Worm (Caenorhabditis elegans) whole organism, mixed stage, embryonic: Measurements from ENCODE around the gene C10C6.3.

Experiments
- M03D4.4 ChIP-seq: sonication (generic microtip); optimal IDR thresholded peaks from 2 replicates; lab custom pipeline; 2017; ENCODE audit warnings: mild to moderate bottlenecking, missing genetic modification characterization, missing compliant biosample characterization
- bed-3 ChIP-seq: fragments of 200-800 bp; sonication (Bioruptor generic); optimal IDR thresholded peaks from 3 replicates; lab custom pipeline; 2018; ENCODE audit warnings: mild to moderate bottlenecking, missing genetic modification characterization, moderate library complexity, missing compliant biosample characterization
- blmp-1 ChIP-seq: fragments of 150-350 bp; optimal IDR thresholded peaks from 2 replicates; lab custom pipeline; 2014; ENCODE audit warnings: missing biosample characterization, missing genetic modification characterization
- ceh-39 ChIP-seq: fragments of 150-350 bp; optimal IDR thresholded peaks from 2 replicates; lab custom pipeline; 2014; ENCODE audit warnings: missing biosample characterization, missing genetic modification characterization
- ceh-43 ChIP-seq: fragments of 200-800 bp; sonication (Bioruptor generic); optimal IDR thresholded peaks from 2 replicates; lab custom pipeline; 2018; ENCODE audit warnings: mild to moderate bottlenecking, missing genetic modification characterization, moderate library complexity, missing compliant biosample characterization
- ceh-83 ChIP-seq: fragments of 200-800 bp; sonication (Bioruptor generic); optimal IDR thresholded peaks from 2 replicates; lab custom pipeline; 2018; ENCODE audit warnings: mild to moderate bottlenecking, missing genetic modification characterization, missing compliant biosample characterization
- ces-1 ChIP-seq: fragments of 150-350 bp; optimal IDR thresholded peaks from 2 replicates; lab custom pipeline; 2014; ENCODE audit warnings: missing biosample characterization, missing genetic modification reagents, missing genetic modification characterization
- cnd-1 ChIP-seq: fragments of 200-800 bp; sonication (Bioruptor generic); optimal IDR thresholded peaks from 2 replicates; lab custom pipeline; 2018; ENCODE audit warnings: mild to moderate bottlenecking, missing genetic modification characterization, missing compliant biosample characterization
- drap-1 ChIP-seq: fragments of 200-800 bp; sonication (Bioruptor generic); optimal IDR thresholded peaks from 3 replicates; lab custom pipeline; 2018; ENCODE audit warnings: mild to moderate bottlenecking, missing genetic modification characterization, missing compliant biosample characterization
- elt-1 ChIP-seq: sonication (generic microtip); optimal IDR thresholded peaks from 2 replicates; lab custom pipeline; 2017; ENCODE audit warnings: missing genetic modification characterization, mild to moderate bottlenecking, missing compliant biosample characterization, antibody characterized with exemption, moderate library complexity, borderline replicate concordance; ENCODE audit not compliant: insufficient read depth
- elt-3 ChIP-seq: fragments of 150-350 bp; optimal IDR thresholded peaks from 2 replicates; lab custom pipeline; 2014; ENCODE audit warnings: missing biosample characterization, missing genetic modification characterization
- flh-1 ChIP-seq: fragments of 200-800 bp; sonication (Bioruptor generic); optimal IDR thresholded peaks from 2 replicates; lab custom pipeline; 2018; ENCODE audit warnings: mild to moderate bottlenecking, missing genetic modification characterization, moderate library complexity, missing compliant biosample characterization
- ham-2 ChIP-seq: fragments of 200-800 bp; sonication (Bioruptor generic); optimal IDR thresholded peaks from 2 replicates; lab custom pipeline; 2018; ENCODE audit warnings: mild to moderate bottlenecking, missing genetic modification characterization, missing compliant biosample characterization
- hlh-1 ChIP-seq: fragments of 150-350 bp; optimal IDR thresholded peaks from 2 replicates; lab custom pipeline; 2014; ENCODE audit warnings: missing biosample characterization, missing genetic modification reagents, missing genetic modification characterization
- lin-13 ChIP-seq: fragments of 150-350 bp; optimal IDR thresholded peaks from 2 replicates; lab custom pipeline; 2014; ENCODE audit warnings: missing biosample characterization, missing genetic modification characterization
- lin-32 ChIP-seq: fragments of 200-800 bp; sonication (Bioruptor generic); optimal IDR thresholded peaks from 2 replicates; lab custom pipeline; 2018; ENCODE audit warnings: mild to moderate bottlenecking, missing genetic modification characterization, missing compliant biosample characterization
- mab-5 ChIP-seq: fragments of 150-350 bp; optimal IDR thresholded peaks from 2 replicates; lab custom pipeline; 2014; ENCODE audit warnings: missing biosample characterization, missing genetic modification characterization
- mep-1 ChIP-seq: fragments of 150-350 bp; optimal IDR thresholded peaks from 2 replicates; lab custom pipeline; 2017; ENCODE audit warnings: missing biosample characterization, missing genetic modification reagents, missing genetic modification characterization, inconsistent platforms
- mls-2 ChIP-seq: sonication (generic microtip); optimal IDR thresholded peaks from 2 replicates; lab custom pipeline; 2016; ENCODE audit warnings: mild to moderate bottlenecking, missing genetic modification characterization, moderate library complexity, missing compliant biosample characterization
- nhr-2 ChIP-seq: fragments of 150-350 bp; optimal IDR thresholded peaks from 2 replicates; lab custom pipeline; 2014; ENCODE audit warnings: missing biosample characterization, missing genetic modification characterization
- nhr-237 ChIP-seq: fragments of 150-350 bp; optimal IDR thresholded peaks from 2 replicates; lab custom pipeline; 2014; ENCODE audit warnings: missing biosample characterization, missing genetic modification characterization
- nhr-28 ChIP-seq: fragments of 150-350 bp; optimal IDR thresholded peaks from 2 replicates; lab custom pipeline; 2014; ENCODE audit warnings: missing biosample characterization, missing genetic modification characterization
- pha-4 ChIP-seq: fragments of 150-350 bp; optimal IDR thresholded peaks from 2 replicates; lab custom pipeline; 2018; ENCODE audit warnings: missing biosample characterization, missing genetic modification reagents, missing genetic modification characterization
- snpc-4 ChIP-seq: fragments of 150-350 bp; optimal IDR thresholded peaks from 2 replicates; lab custom pipeline; 2014; ENCODE audit warnings: missing biosample characterization, missing genetic modification characterization
- sptf-1 ChIP-seq: sonication (generic microtip); optimal IDR thresholded peaks from 2 replicates; lab custom pipeline; 2017; ENCODE audit warnings: mild to moderate bottlenecking, missing genetic modification characterization, moderate library complexity, missing compliant biosample characterization
- unc-120 ChIP-seq: sonication (generic microtip); optimal IDR thresholded peaks from 2 replicates; lab custom pipeline; 2017; ENCODE audit warnings: missing genetic modification characterization, missing compliant biosample characterization; ENCODE audit not compliant: poor library complexity, severe bottlenecking
- unc-39 ChIP-seq: fragments of 150-350 bp; optimal IDR thresholded peaks from 2 replicates; lab custom pipeline; 2014; ENCODE audit warnings: missing biosample characterization, missing genetic modification characterization
- unc-62 ChIP-seq: fragments of 150-350 bp; optimal IDR thresholded peaks from 2 replicates; lab custom pipeline; 2014; ENCODE audit warnings: missing biosample characterization, missing genetic modification reagents, missing genetic modification characterization
- zip-8 ChIP-seq: fragments of 150-350 bp; optimal IDR thresholded peaks from 2 replicates; lab custom pipeline; 2014; ENCODE audit warnings: missing biosample characterization, missing genetic modification characterization
- ztf-11 ChIP-seq: fragments of 150-350 bp; optimal IDR thresholded peaks from 2 replicates; lab custom pipeline; 2014; ENCODE audit warnings: missing biosample characterization, missing genetic modification characterization

Gene C10C6.3

DNA sequence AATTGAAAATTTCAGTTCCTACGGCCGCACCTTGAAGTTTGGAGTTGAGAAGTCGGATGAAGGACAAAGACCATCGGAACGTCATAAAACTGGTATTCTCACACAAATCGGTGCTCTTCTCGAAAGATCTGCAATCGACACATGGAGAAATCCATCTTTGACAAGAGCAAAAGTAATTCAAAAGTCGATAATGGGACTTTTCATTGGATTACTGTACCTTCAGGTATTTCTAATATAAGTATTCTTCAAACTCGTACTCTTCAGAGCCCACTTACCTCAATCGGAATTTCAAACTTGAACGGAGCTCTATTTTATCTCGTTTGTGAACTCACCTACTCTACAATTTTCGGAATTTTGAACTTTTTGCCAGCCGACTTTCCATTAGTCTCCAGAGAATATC lies 7.0 kb upstream of the C10C6.3 start:
- TF ChIP-seq lin-13: no peak
- no peak for TF ChIP-seq ceh-43 (GFP tag; lab: Kevin White, UChicago)
- TF ChIP-seq nhr-2 (tag; lab: Kevin White, UChicago): no peak
- TF ChIP-seq unc-62: no peak
- no peak for TF ChIP-seq flh-1 (GFP tag; lab: Kevin White, UChicago)
- no peak for TF ChIP-seq nhr-237 (tag; lab: Kevin White, UChicago)
- no peak for TF ChIP-seq zip-8 (tag; lab: Kevin White, UChicago)
- TF ChIP-seq elt-3 (tag; lab: Kevin White, UChicago): no peak
- TF ChIP-seq mep-1 (tag; lab: Kevin White, UChicago): no peak
- TF ChIP-seq pha-4: no peak
- no peak for TF ChIP-seq hlh-1
- no peak for TF ChIP-seq blmp-1 (tag; lab: Kevin White, UChicago)
- TF ChIP-seq ceh-83: no peak
- no peak for TF ChIP-seq sptf-1 (tag; lab: Kevin White, UChicago)
- no peak for TF ChIP-seq drap-1 (GFP tag; lab: Kevin White, UChicago)
- no peak for TF ChIP-seq bed-3 (GFP tag; lab: Kevin White, UChicago)
- no peak for TF ChIP-seq ztf-11 (tag; lab: Kevin White, UChicago)
- no peak for TF ChIP-seq cnd-1
- TF ChIP-seq M03D4.4 (tag; lab: Kevin White, UChicago): no peak
- no peak for TF ChIP-seq ham-2
- TF ChIP-seq, all 35 proteins: peak for 0

DNA sequence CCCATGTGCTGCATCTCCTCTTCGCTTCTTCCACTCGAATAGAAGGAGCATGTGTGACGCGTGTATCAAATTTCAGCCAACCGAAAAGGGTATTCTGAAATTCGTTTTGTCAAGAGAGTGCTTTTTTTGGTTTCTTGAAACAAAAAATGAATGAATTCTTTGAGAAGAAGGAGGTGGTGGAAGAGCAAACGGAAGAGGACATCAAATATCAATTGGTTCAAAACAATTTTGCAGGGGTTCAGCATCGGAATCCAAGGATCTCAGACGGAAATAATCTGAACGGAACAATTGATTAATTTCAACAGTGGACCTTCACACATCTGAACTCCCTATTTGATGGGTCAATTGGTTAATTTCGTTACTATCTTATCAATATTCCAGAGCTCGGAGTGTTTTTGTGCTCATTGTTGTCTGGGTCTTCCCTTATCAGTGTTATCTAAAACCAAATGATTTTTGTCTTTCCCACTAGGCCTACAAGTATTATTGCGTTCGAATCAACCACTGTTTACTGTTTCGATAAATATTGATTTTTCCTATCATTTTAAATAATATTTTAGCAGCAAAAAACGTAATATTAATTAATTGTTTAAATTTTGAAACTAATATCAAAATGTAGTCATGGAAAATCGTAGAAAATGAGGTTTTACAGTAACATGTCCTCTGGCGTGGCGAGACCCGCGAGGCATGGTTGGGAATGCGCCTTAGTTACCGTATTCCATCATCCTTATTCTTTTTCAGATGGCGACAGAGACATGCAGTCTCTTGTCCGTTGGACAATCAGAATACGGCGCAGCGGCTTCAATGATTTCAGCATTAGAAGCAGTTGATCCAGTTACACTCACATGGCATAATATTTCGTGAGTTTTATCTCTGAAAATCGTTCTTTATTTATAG lies 4.9 kb upstream of the C10C6.3 start, which contains the start of the genes C10C6.13 and wht-2:
C10C6.13 (minus strand) TSS at position 51 of the 894 bp plus-strand sequence.
wht-2 (plus strand) TSS at position 739 of the 894 bp plus-strand sequence.
- TF ChIP-seq mep-1 (tag; lab: Kevin White, UChicago) (no peak), unc-39 (tag; lab: Kevin White, UChicago) (no peak), M03D4.4 (tag; lab: Kevin White, UChicago) (no peak), unc-120 (tag; lab: Kevin White, UChicago) (no peak), sptf-1 (tag; lab: Kevin White, UChicago) (no peak), ceh-39 (tag; lab: Kevin White, UChicago) (no peak), lin-13 (no peak)

DNA sequence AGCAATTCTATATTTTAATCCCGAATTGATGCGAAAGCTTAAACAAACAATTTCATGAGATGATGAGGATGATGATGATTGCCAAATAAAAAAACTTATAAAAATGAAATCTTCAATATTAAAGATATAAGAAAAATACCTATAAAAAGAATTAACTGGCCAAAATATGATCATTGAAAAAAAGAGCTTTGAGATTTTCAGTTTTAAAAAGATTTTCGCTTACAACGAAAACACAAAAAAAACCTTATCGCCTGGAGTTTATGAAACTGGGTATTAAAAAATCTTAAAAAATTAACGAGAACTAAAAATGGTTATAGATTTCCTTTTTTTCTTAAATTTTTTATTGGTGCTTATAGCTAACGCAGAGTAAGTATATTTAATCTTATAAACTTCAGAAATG lies 2.4 kb upstream of the C10C6.3 start, which contains the start of gene C10C6.7:
C10C6.7 (minus strand) TSS at position 101 of the 400 bp plus-strand sequence.
- TF ChIP-seq flh-1 (GFP tag; lab: Kevin White, UChicago) (no peak), nhr-2 (tag; lab: Kevin White, UChicago) (no peak), mab-5 (tag; lab: Kevin White, UChicago) (no peak), unc-39 (tag; lab: Kevin White, UChicago) (no peak)

DNA sequence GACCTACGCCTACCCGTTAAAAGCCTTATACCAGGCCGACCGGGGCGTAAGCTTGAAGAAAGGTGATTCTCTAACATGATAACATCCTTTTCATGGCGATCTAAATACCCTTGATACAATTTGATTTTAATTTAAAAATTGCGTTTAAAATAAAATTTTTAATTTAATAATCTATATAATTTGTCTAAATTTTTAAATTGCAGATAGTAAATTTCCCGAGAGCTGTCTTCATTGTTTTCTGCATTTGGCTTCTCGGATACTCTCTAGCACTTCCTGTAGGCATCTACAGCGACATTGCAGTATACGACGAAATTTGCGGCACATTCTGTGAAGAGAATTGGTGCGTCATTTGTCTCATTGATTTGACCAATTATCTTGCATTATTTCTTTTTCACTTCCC lies 3.7 kb downstream of the C10C6.3 start:
- TF ChIP-seq nhr-28 (tag; lab: Kevin White, UChicago): no peak

DNA sequence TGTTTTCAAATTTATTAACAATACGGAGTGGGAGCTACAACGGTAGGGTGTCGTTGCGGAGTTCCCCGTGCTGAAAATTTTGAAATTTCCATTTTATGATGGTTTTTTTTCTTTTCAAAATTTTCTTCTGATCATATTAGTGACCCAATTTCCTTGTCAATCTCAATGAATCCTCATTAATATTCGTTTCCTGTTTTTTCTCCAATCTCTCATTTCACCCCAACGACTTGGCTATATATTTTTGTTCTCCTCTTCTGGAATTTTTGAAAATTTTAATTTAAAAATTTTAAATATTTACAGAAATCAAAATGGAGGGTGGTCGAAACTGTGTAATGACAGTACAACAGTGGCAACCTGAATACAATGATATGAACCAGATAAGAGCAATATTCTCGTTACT lies 5.3 kb downstream of the C10C6.3 start, which contains the start of gene npr-3:
npr-3 (plus strand) TSS at position 301 of the 400 bp plus-strand sequence.
- no peak for TF ChIP-seq snpc-4 (tag; lab: Kevin White, UChicago)
- TF ChIP-seq lin-32 (GFP tag; lab: Kevin White, UChicago): no peak
- no peak for TF ChIP-seq ceh-43 (GFP tag; lab: Kevin White, UChicago)
- no peak for TF ChIP-seq lin-13
- no peak for TF ChIP-seq mep-1 (tag; lab: Kevin White, UChicago)
- no peak for TF ChIP-seq elt-1 (tag; lab: Kevin White, UChicago)
- no peak for TF ChIP-seq mls-2 (tag; lab: Kevin White, UChicago)
- no peak for TF ChIP-seq ceh-39 (tag; lab: Kevin White, UChicago)
- no peak for TF ChIP-seq ces-1
- no peak for TF ChIP-seq zip-8 (tag; lab: Kevin White, UChicago)
- TF ChIP-seq ham-2: no peak
- TF ChIP-seq M03D4.4 (tag; lab: Kevin White, UChicago): no peak
- no peak for TF ChIP-seq drap-1 (GFP tag; lab: Kevin White, UChicago)
